Worm (Caenorhabditis elegans) whole organism, mixed stage, embryonic: ENCODE measurements around the gene tpra-1.

Experiments
- ceh-43 ChIP-seq: fragments of 200-800 bp; sonication (Bioruptor generic); optimal IDR thresholded peaks from 2 replicates; lab custom pipeline; 2018; ENCODE audit warnings: mild to moderate bottlenecking, missing genetic modification characterization, moderate library complexity, missing compliant biosample characterization
- mab-5 ChIP-seq: fragments of 150-350 bp; optimal IDR thresholded peaks from 2 replicates; lab custom pipeline; 2014; ENCODE audit warnings: missing biosample characterization, missing genetic modification characterization
- nhr-12 ChIP-seq: fragments of 150-350 bp; optimal IDR thresholded peaks from 2 replicates; lab custom pipeline; 2014; ENCODE audit warnings: missing biosample characterization, missing genetic modification characterization
- unc-62 ChIP-seq: fragments of 150-350 bp; optimal IDR thresholded peaks from 2 replicates; lab custom pipeline; 2014; ENCODE audit warnings: missing biosample characterization, missing genetic modification reagents, missing genetic modification characterization

DNA sequence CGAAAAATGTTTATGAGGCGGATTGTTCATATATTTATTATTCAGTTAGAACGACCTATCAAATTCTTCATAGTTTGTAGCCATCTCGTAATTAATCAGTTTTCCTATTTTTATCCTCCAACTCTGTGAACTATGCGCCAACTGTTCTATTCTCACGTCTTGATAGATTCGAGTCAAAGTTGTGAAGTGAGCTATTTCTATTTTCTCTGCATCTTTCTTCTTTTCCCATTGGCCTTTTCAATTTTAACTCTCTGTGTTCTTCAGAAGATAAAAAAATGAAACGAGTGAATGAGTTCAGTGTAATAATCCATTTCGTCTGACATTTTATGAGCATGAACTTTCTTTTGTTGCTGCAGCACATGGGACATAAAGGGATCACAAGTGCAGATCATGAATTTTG, 21.8 kb downstream of the tpra-1 start:
- no peak for TF ChIP-seq nhr-12
- no peak for TF ChIP-seq mab-5
- no peak for TF ChIP-seq ceh-43 (GFP tag; lab: Kevin White, UChicago)
- TF ChIP-seq unc-62: no peak
